Fruit fly (Drosophila melanogaster) whole organism, prepupa: ENCODE data around the gene dpr20.

Source experiments
- Blimp-1 ChIP-seq: fragments of 200-800 bp; sonication (Bioruptor generic); optimal IDR thresholded peaks from 3 replicates; lab custom pipeline; 2017; ENCODE audit warnings: missing biosample characterization, missing genetic modification characterization, mild to moderate bottlenecking, moderate library complexity, missing genetic modification reagents
- CG10631 ChIP-seq: fragments of 200-800 bp; sonication (Bioruptor generic); optimal IDR thresholded peaks from 2 replicates; lab custom pipeline; 2016; ENCODE audit warnings: missing biosample characterization, missing genetic modification characterization
- CG10669 ChIP-seq: fragments of 200-800 bp; sonication (Bioruptor generic); optimal IDR thresholded peaks from 3 replicates; lab custom pipeline; 2018; ENCODE audit warnings: missing biosample characterization, mild to moderate bottlenecking, missing genetic modification characterization, moderate library complexity
- CG11294 ChIP-seq: fragments of 200-800 bp; sonication (Bioruptor generic); IDR thresholded peaks from 2 replicates; pipeline ENCODE4 v1.3.6; 2022; ENCODE audit warnings: missing biosample characterization, missing genetic modification characterization
- CG11762 ChIP-seq: fragments of 200-800 bp; sonication (Bioruptor generic); optimal IDR thresholded peaks from 3 replicates; lab custom pipeline; 2016; ENCODE audit warnings: missing biosample characterization, missing genetic modification characterization; ENCODE audit not compliant: insufficient read depth
- CG11902 ChIP-seq: fragments of 200-800 bp; sonication (Bioruptor generic); optimal IDR thresholded peaks from 3 replicates; lab custom pipeline; 2016; ENCODE audit warnings: missing biosample characterization, missing genetic modification characterization
- CG15336 ChIP-seq: fragments of 200-800 bp; sonication (Bioruptor generic); IDR thresholded peaks from 2 replicates; pipeline ENCODE4 v1.3.6; 2022; ENCODE audit warnings: missing biosample characterization, missing genetic modification characterization
- CG16779 ChIP-seq: fragments of 200-800 bp; sonication (Bioruptor generic); optimal IDR thresholded peaks from 3 replicates; lab custom pipeline; 2017; ENCODE audit warnings: missing biosample characterization, mild to moderate bottlenecking, missing genetic modification characterization
- CG3032 ChIP-seq: fragments of 200-800 bp; optimal IDR thresholded peaks from 2 replicates; lab custom pipeline; 2019; ENCODE audit warnings: missing biosample characterization, mild to moderate bottlenecking, missing genetic modification characterization, moderate library complexity
- CG31627 ChIP-seq: fragments of 200-800 bp; sonication (Bioruptor generic); optimal IDR thresholded peaks from 3 replicates; lab custom pipeline; 2016; ENCODE audit warnings: missing biosample characterization, missing genetic modification characterization
- CG32006 ChIP-seq: fragments of 200-800 bp; sonication (Bioruptor generic); optimal IDR thresholded peaks from 3 replicates; lab custom pipeline; 2017; ENCODE audit warnings: missing biosample characterization, mild to moderate bottlenecking, missing genetic modification characterization
- CG34406 ChIP-seq: fragments of 200-800 bp; sonication (Bioruptor generic); optimal IDR thresholded peaks from 3 replicates; lab custom pipeline; 2016; ENCODE audit warnings: missing biosample characterization, missing genetic modification characterization
- CG3919 ChIP-seq: fragments of 200-800 bp; sonication (Bioruptor generic); optimal IDR thresholded peaks from 3 replicates; lab custom pipeline; 2016; ENCODE audit warnings: missing biosample characterization, missing genetic modification characterization
- CG6163 ChIP-seq: fragments of 200-800 bp; sonication (Bioruptor generic); IDR thresholded peaks from 3 replicates; pipeline ENCODE4 v1.3.6; 2022; ENCODE audit warnings: missing biosample characterization, missing genetic modification characterization
- CG6276 ChIP-seq: fragments of 200-800 bp; sonication (Bioruptor generic); optimal IDR thresholded peaks from 2 replicates; lab custom pipeline; 2017; ENCODE audit warnings: missing biosample characterization, mild to moderate bottlenecking, missing genetic modification characterization
- CG6792 ChIP-seq: fragments of 200-800 bp; sonication (Bioruptor generic); optimal IDR thresholded peaks from 3 replicates; lab custom pipeline; 2016; ENCODE audit warnings: missing biosample characterization, missing genetic modification characterization
- CG6808 ChIP-seq: fragments of 200-800 bp; sonication (Bioruptor generic); optimal IDR thresholded peaks from 3 replicates; lab custom pipeline; 2017; ENCODE audit warnings: missing biosample characterization, missing genetic modification characterization, mild to moderate bottlenecking, moderate library complexity, missing genetic modification reagents
- CG6854 ChIP-seq: fragments of 200-800 bp; sonication (Bioruptor generic); optimal IDR thresholded peaks from 2 replicates; lab custom pipeline; 2017; ENCODE audit warnings: missing biosample characterization, mild to moderate bottlenecking, missing genetic modification characterization
- CG7368 ChIP-seq: fragments of 200-800 bp; sonication (Bioruptor generic); optimal IDR thresholded peaks from 3 replicates; lab custom pipeline; 2016; ENCODE audit warnings: missing biosample characterization, missing genetic modification characterization
- CG8119 ChIP-seq: fragments of 200-800 bp; sonication (Bioruptor generic); IDR thresholded peaks from 3 replicates; pipeline ENCODE4 v1.3.6; 2022; ENCODE audit warnings: missing biosample characterization, missing genetic modification characterization
- CG8319 ChIP-seq: fragments of 200-800 bp; sonication (Bioruptor generic); optimal IDR thresholded peaks from 3 replicates; lab custom pipeline; 2016; ENCODE audit warnings: missing biosample characterization, missing genetic modification characterization
- CG8632 ChIP-seq: fragments of 200-800 bp; sonication (Bioruptor generic); optimal IDR thresholded peaks from 3 replicates; lab custom pipeline; 2016; ENCODE audit warnings: missing biosample characterization, missing genetic modification characterization
- CG9139 ChIP-seq: fragments of 200-800 bp; sonication (Bioruptor generic); optimal IDR thresholded peaks from 3 replicates; lab custom pipeline; 2017; ENCODE audit warnings: missing biosample characterization, mild to moderate bottlenecking, missing genetic modification characterization
- Eip75B ChIP-seq: fragments of 200-800 bp; sonication (Bioruptor generic); optimal IDR thresholded peaks from 3 replicates; lab custom pipeline; 2016; ENCODE audit warnings: missing biosample characterization, missing genetic modification characterization
- Eip78C ChIP-seq: fragments of 200-800 bp; sonication (Bioruptor generic); peaks from one replicate; lab custom pipeline; 2016; ENCODE audit warnings: missing biosample characterization, missing genetic modification characterization
- Eip93F ChIP-seq: fragments of 200-800 bp; sonication (Bioruptor generic); optimal IDR thresholded peaks from 2 replicates; lab custom pipeline; 2016; ENCODE audit warnings: missing biosample characterization, mild to moderate bottlenecking, missing genetic modification characterization
- Ets21C ChIP-seq: fragments of 200-800 bp; sonication (Bioruptor generic); optimal IDR thresholded peaks from 3 replicates; lab custom pipeline; 2016; ENCODE audit warnings: missing biosample characterization, missing genetic modification characterization
- Ets96B ChIP-seq: fragments of 200-800 bp; optimal IDR thresholded peaks from 2 replicates; lab custom pipeline; 2019; ENCODE audit warnings: missing biosample characterization, mild to moderate bottlenecking, missing genetic modification characterization, moderate library complexity
- Gug ChIP-seq: fragments of 200-800 bp; sonication (Bioruptor generic); IDR thresholded peaks from 2 replicates; pipeline ENCODE4 v1.3.6; 2022; ENCODE audit warnings: missing biosample characterization, missing genetic modification characterization
- Hr38 ChIP-seq: sonication (Bioruptor generic); optimal IDR thresholded peaks from 2 replicates; lab custom pipeline; 2016; ENCODE audit warnings: missing biosample characterization, missing genetic modification characterization
- Hr39 ChIP-seq: fragments of 200-800 bp; sonication (Bioruptor generic); optimal IDR thresholded peaks from 2 replicates; lab custom pipeline; 2016; ENCODE audit warnings: missing biosample characterization, missing genetic modification characterization
- Hr4 ChIP-seq: fragments of 200-800 bp; sonication (Bioruptor generic); optimal IDR thresholded peaks from 3 replicates; lab custom pipeline; 2016; ENCODE audit warnings: missing biosample characterization, missing genetic modification characterization
- Lpt ChIP-seq: fragments of 200-800 bp; sonication (Bioruptor generic); optimal IDR thresholded peaks from 3 replicates; lab custom pipeline; 2016; ENCODE audit warnings: missing biosample characterization, missing genetic modification characterization
- Met ChIP-seq: fragments of 200-800 bp; sonication (Bioruptor generic); optimal IDR thresholded peaks from 3 replicates; lab custom pipeline; 2016; ENCODE audit warnings: missing biosample characterization, missing genetic modification characterization
- OdsH ChIP-seq: fragments of 200-800 bp; sonication (Bioruptor generic); optimal IDR thresholded peaks from 3 replicates; lab custom pipeline; 2016; ENCODE audit warnings: missing biosample characterization, missing genetic modification characterization
- Smox ChIP-seq: fragments of 200-800 bp; sonication (Bioruptor generic); optimal IDR thresholded peaks from 3 replicates; lab custom pipeline; 2016; ENCODE audit warnings: missing biosample characterization, missing genetic modification characterization
- Sox14 ChIP-seq: fragments of 200-800 bp; sonication (Bioruptor generic); optimal IDR thresholded peaks from 3 replicates; lab custom pipeline; 2016; ENCODE audit warnings: missing biosample characterization, missing genetic modification characterization
- Sox15 ChIP-seq: fragments of 200-800 bp; sonication (Bioruptor generic); optimal IDR thresholded peaks from 3 replicates; lab custom pipeline; 2016; ENCODE audit warnings: missing biosample characterization, missing genetic modification characterization
- achi ChIP-seq: fragments of 200-800 bp; sonication (Bioruptor generic); optimal IDR thresholded peaks from 3 replicates; lab custom pipeline; 2016; ENCODE audit warnings: missing biosample characterization, missing genetic modification characterization
- acj6 ChIP-seq: fragments of 200-800 bp; sonication (Bioruptor generic); optimal IDR thresholded peaks from 3 replicates; lab custom pipeline; 2016; ENCODE audit warnings: missing biosample characterization, missing genetic modification characterization
- cyc ChIP-seq: fragments of 200-800 bp; sonication (Bioruptor generic); optimal IDR thresholded peaks from 3 replicates; lab custom pipeline; 2016; ENCODE audit warnings: missing biosample characterization, missing genetic modification characterization
- dac ChIP-seq: fragments of 200-800 bp; sonication (Bioruptor generic); optimal IDR thresholded peaks from 2 replicates; lab custom pipeline; 2017; ENCODE audit warnings: missing biosample characterization, mild to moderate bottlenecking, missing genetic modification characterization
- dsx ChIP-seq: fragments of 200-800 bp; optimal IDR thresholded peaks from 3 replicates; lab custom pipeline; 2019; ENCODE audit warnings: missing biosample characterization, mild to moderate bottlenecking, missing genetic modification characterization, moderate library complexity; ENCODE audit not compliant: poor library complexity, severe bottlenecking
- eg ChIP-seq: fragments of 200-800 bp; sonication (Bioruptor generic); IDR thresholded peaks from 3 replicates; pipeline ENCODE4 v1.3.6; 2022; ENCODE audit warnings: missing biosample characterization, missing genetic modification characterization
- fd59A ChIP-seq: fragments of 200-800 bp; sonication (Bioruptor generic); optimal IDR thresholded peaks from 2 replicates; lab custom pipeline; 2017; ENCODE audit warnings: missing biosample characterization, mild to moderate bottlenecking, missing genetic modification characterization, missing genetic modification reagents
- fkh ChIP-seq: fragments of 200-800 bp; sonication (Bioruptor generic); optimal IDR thresholded peaks from 3 replicates; lab custom pipeline; 2017; ENCODE audit warnings: missing biosample characterization, mild to moderate bottlenecking, missing genetic modification characterization, moderate library complexity
- net ChIP-seq: fragments of 200-800 bp; sonication (Bioruptor generic); optimal IDR thresholded peaks from 3 replicates; lab custom pipeline; 2016; ENCODE audit warnings: missing biosample characterization, missing genetic modification characterization
- pdm3 ChIP-seq: fragments of 200-800 bp; sonication (Bioruptor generic); optimal IDR thresholded peaks from 3 replicates; lab custom pipeline; 2016; ENCODE audit warnings: missing biosample characterization, missing genetic modification characterization
- salr ChIP-seq, 2 experiments: fragments of 200-800 bp; sonication (Bioruptor generic); optimal IDR thresholded peaks; 3 replicates each; lab custom pipeline; 2016 to 2018; ENCODE audit warnings: missing biosample characterization in 2 of 2, missing genetic modification characterization in 2 of 2, mild to moderate bottlenecking in 1 of 2
- spab ChIP-seq: fragments of 200-800 bp; sonication (Bioruptor generic); optimal IDR thresholded peaks from 2 replicates; lab custom pipeline; 2017; ENCODE audit warnings: missing biosample characterization, mild to moderate bottlenecking, missing genetic modification characterization, missing genetic modification reagents
- svp ChIP-seq: fragments of 200-800 bp; sonication (Bioruptor generic); peaks from one replicate; lab custom pipeline; 2016; ENCODE audit warnings: missing biosample characterization, missing genetic modification characterization
- topi ChIP-seq: fragments of 200-800 bp; sonication (Bioruptor generic); optimal IDR thresholded peaks from 3 replicates; lab custom pipeline; 2016; ENCODE audit warnings: missing biosample characterization, missing genetic modification characterization
- vri ChIP-seq: fragments of 200-800 bp; sonication (Bioruptor generic); optimal IDR thresholded peaks from 3 replicates; lab custom pipeline; 2016; ENCODE audit warnings: missing biosample characterization, mild to moderate bottlenecking, missing genetic modification characterization

The dpr20 gene

dm6 chr3L:824444-824843, 32.6 kb downstream of the dpr20 start:
- TF ChIP-seq CG34406 (GFP tag; lab: Kevin White, UChicago) (peak; percentile 60), pdm3 (no peak), Hr38 (no peak), Sox15 (GFP tag; lab: Kevin White, UChicago) (peak; percentile 29), eg (GFP tag; lab: Robert Waterston, UW) (peak; percentile 76), CG11902 (GFP tag; lab: Kevin White, UChicago) (peak; percentile 10), spab (peak; percentile 13), Lpt (GFP tag; lab: Kevin White, UChicago) (peak; percentile 71), Sox14 (GFP tag; lab: Kevin White, UChicago) (peak; percentile 79), CG31627 (GFP tag; lab: Kevin White, UChicago) (peak; percentile 74), CG7368 (GFP tag; lab: Kevin White, UChicago) (peak; percentile 16), achi (peak; percentile 59), vri (GFP tag; lab: Kevin White, UChicago) (peak; percentile 55), cyc (GFP tag; lab: Kevin White, UChicago) (peak; percentile 39), Gug (GFP tag; lab: Robert Waterston, UW) (peak; percentile 75), Eip93F (GFP tag; lab: Kevin White, UChicago) (no peak), Ets96B (peak; percentile 44), CG6854 (GFP tag; lab: Kevin White, UChicago) (peak; percentile 26), acj6 (peak; percentile 74), Ets21C (GFP tag; lab: Kevin White, UChicago) (peak; percentile 30), CG10669 (GFP tag; lab: Kevin White, UChicago) (peak; percentile 12), CG11762 (no peak), fd59A (GFP tag; lab: Kevin White, UChicago) (peak; percentile 43), CG8632 (GFP tag; lab: Kevin White, UChicago) (peak; percentile 38), Hr4 (GFP tag; lab: Kevin White, UChicago) (peak; percentile 93), svp (GFP tag; lab: Kevin White, UChicago) (peak; percentile 76), CG3919 (GFP tag; lab: Kevin White, UChicago) (peak; percentile 57), net (GFP tag; lab: Kevin White, UChicago) (peak; percentile 74), CG6792 (GFP tag; lab: Kevin White, UChicago) (peak; percentile 55), Blimp-1 (GFP tag; lab: Kevin White, UChicago) (peak; percentile 35), CG6163 (GFP tag; lab: Robert Waterston, UW) (peak; percentile 81), Eip75B (GFP tag; lab: Kevin White, UChicago) (peak; percentile 50), CG15336 (GFP tag; lab: Robert Waterston, UW) (peak; percentile 89), dac (GFP tag; lab: Kevin White, UChicago) (peak; percentile 77), Hr39 (GFP tag; lab: Kevin White, UChicago) (peak; percentile 77), Met (GFP tag; lab: Kevin White, UChicago) (peak; percentile 81), CG6808 (peak; percentile 74), CG11294 (GFP tag; lab: Robert Waterston, UW) (peak; percentile 61), Smox (GFP tag; lab: Kevin White, UChicago) (no peak), Eip78C (peak; percentile 96), OdsH (GFP tag; lab: Kevin White, UChicago) (peak; percentile 82), CG3032 (peak; percentile 78), CG32006 (GFP tag; lab: Kevin White, UChicago) (peak; percentile 91), CG16779 (tag; lab: Kevin White, UChicago) (no peak), topi (GFP tag; lab: Kevin White, UChicago) (peak; percentile 69), CG8319 (peak; percentile 68), CG10631 (peak; percentile 65), dsx (GFP tag; lab: Kevin White, UChicago) (peak; percentile 65), CG6276 (peak; percentile 79), fkh (GFP tag; lab: Kevin White, UChicago) (no peak), CG9139 (GFP tag; lab: Kevin White, UChicago) (no peak), salr (GFP tag; optimal IDR thresholded peaks at IDR 0.05; lab: Kevin White, UChicago) (peak; percentile 31 to 79), CG8119 (GFP tag; lab: Robert Waterston, UW) (peak; percentile 89)
